Worm (Caenorhabditis elegans): Measurements from ENCODE around the gene F17E9.15.

DNA sequence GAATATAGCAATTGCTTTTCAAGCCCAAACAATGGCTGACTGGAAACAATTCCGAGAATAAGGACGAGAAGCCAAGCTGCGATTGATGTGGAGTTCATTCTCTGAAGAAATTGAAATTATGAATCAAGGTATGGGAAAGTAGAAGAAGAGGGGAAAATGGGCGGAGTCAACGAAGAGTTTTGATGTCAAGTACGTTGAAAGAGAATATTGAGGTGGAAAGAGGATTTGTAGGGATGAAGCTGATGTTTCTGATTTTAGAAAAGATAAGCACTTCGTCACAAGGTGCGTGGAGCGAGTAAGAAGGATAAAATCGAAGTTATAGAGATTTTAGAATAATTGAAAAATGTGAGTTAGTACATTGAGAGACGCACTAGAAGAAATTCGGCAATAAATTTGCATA, 35.5 kb downstream of the F17E9.15 start, which contains the start of gene D2096.9:
- no peak for TF ChIP-seq ztf-25 (GFP tag; IDR thresholded peaks at IDR 0.05)
- no peak for TF ChIP-seq snpc-1.3 (tag; optimal IDR thresholded peaks at IDR 0.05; ENCODE audit: insufficient read depth)
- TF ChIP-seq dox-1 (GFP tag; IDR thresholded peaks at IDR 0.05): no peak
- TF ChIP-seq tlf-1 (GFP tag; optimal IDR thresholded peaks at IDR 0.05): no peak
- no peak for TF ChIP-seq pha-4 (tag; optimal IDR thresholded peaks at IDR 0.05)
- TF ChIP-seq madf-10 (tag; optimal IDR thresholded peaks at IDR 0.05): no peak
- no peak for TF ChIP-seq D2030.7 (GFP tag; IDR thresholded peaks at IDR 0.05)
- TF ChIP-seq snpc-4 (GFP tag; optimal IDR thresholded peaks at IDR 0.05): no peak
- no peak for TF ChIP-seq snpc-4 (tag; optimal IDR thresholded peaks at IDR 0.05)

Data from whole organism, young adult.